Fruit fly (Drosophila melanogaster): ENCODE data around the gene Acbp1.
A peak's percentile ranks its signal among the peaks of the same experiment; 100 is the strongest.

Acbp1 gene

dm6 chr2L:8156682-8157081 lies 5.6 kb downstream of the Acbp1 start (continued):
- TF ChIP-seq Atf3 (GFP tag; optimal IDR thresholded peaks at IDR 0.05) (peak; percentile 8), emc (GFP tag; optimal IDR thresholded peaks at IDR 0.05) (peak; percentile 6), CG17829 (tag; optimal IDR thresholded peaks at IDR 0.05) (peak; percentile 61), hkb (optimal IDR thresholded peaks at IDR 0.05) (peak; percentile 7), hkb (GFP tag; IDR thresholded peaks at IDR 0.05) (peak; percentile 47; the same call in 1 of the 2 replicates), CG8765 (GFP tag; IDR thresholded peaks at IDR 0.05) (peak; percentile 49; the same call in 1 of the 2 replicates), CG4707 (GFP tag; optimal IDR thresholded peaks at IDR 0.05) (no peak), Mad (GFP tag; optimal IDR thresholded peaks at IDR 0.05) (peak; percentile 71), sna (GFP tag; IDR thresholded peaks at IDR 0.05; ENCODE audit: partially characterized antibody) (peak; percentile 59; the same call in 1 of the 2 replicates), Max (GFP tag; optimal IDR thresholded peaks at IDR 0.05) (peak; percentile 74), Sox100B (GFP tag; optimal IDR thresholded peaks at IDR 0.05) (peak; percentile 32), fu2 (GFP tag; optimal IDR thresholded peaks at IDR 0.05) (peak; percentile 56), CG11504 (tag; optimal IDR thresholded peaks at IDR 0.05) (peak; percentile 71), CG15011 (GFP tag; optimal IDR thresholded peaks at IDR 0.05) (peak; percentile 16), CG6854 (GFP tag; optimal IDR thresholded peaks at IDR 0.05) (peak; percentile 53), chif (GFP tag; optimal IDR thresholded peaks at IDR 0.05) (peak; percentile 38 to 72), Hr3 (GFP tag; optimal IDR thresholded peaks at IDR 0.05) (peak; percentile 64), Ravus (GFP tag; IDR thresholded peaks at IDR 0.05) (peak; percentile 3; the same call in 1 of the 2 replicates), CG16813 (GFP tag; IDR thresholded peaks at IDR 0.05; ENCODE audit: partially characterized antibody) (0 out of 3 replicates have a peak, but pooled peaks have one; percentile 16), kah (GFP tag; optimal IDR thresholded peaks at IDR 0.05) (peak; percentile 99), slbo (GFP tag; IDR thresholded peaks at IDR 0.05) (peak; percentile 80), CG6654 (GFP tag; optimal IDR thresholded peaks at IDR 0.05) (peak; percentile 26), CG15269 (tag; optimal IDR thresholded peaks at IDR 0.05) (peak; percentile 62), wor (GFP tag; IDR thresholded peaks at IDR 0.05) (peak; percentile 38; the same call in 1 of the 2 replicates), CG6791 (GFP tag; IDR thresholded peaks at IDR 0.05; ENCODE audit: partially characterized antibody) (no peak), grn (GFP tag; optimal IDR thresholded peaks at IDR 0.05) (peak; percentile 16), CG31388 (GFP tag; optimal IDR thresholded peaks at IDR 0.05) (peak; percentile 8), ac (GFP tag; optimal IDR thresholded peaks at IDR 0.05) (no peak), ro (GFP tag; IDR thresholded peaks at IDR 0.05) (no peak), HLH3B (GFP tag; IDR thresholded peaks at IDR 0.05) (0 out of 2 replicates have a peak, but pooled peaks have one; percentile 9), maf-S (GFP tag; optimal IDR thresholded peaks at IDR 0.05) (peak; percentile 48), Dp (GFP tag; optimal IDR thresholded peaks at IDR 0.05) (peak; percentile 33), Bdp1 (GFP tag; optimal IDR thresholded peaks at IDR 0.05) (peak; percentile 68), Dref (GFP tag; IDR thresholded peaks at IDR 0.05) (no peak), pros (GFP tag; optimal IDR thresholded peaks at IDR 0.05) (no peak), pnt (GFP tag; optimal IDR thresholded peaks at IDR 0.05) (peak; percentile 65), sob (GFP tag; IDR thresholded peaks at IDR 0.05) (peak; percentile 62), Dip2 (GFP tag; IDR thresholded peaks at IDR 0.05) (no peak), Abd-B (GFP tag; optimal IDR thresholded peaks at IDR 0.05) (peak; percentile 70), kni (GFP tag; optimal IDR thresholded peaks at IDR 0.05) (peak; percentile 10), Sin3A (optimal IDR thresholded peaks at IDR 0.05) (peak; percentile 62), ato (GFP tag; IDR thresholded peaks at IDR 0.05; ENCODE audit: partially characterized antibody) (no peak), tio (GFP tag; optimal IDR thresholded peaks at IDR 0.05) (peak; percentile 39), bowl (GFP tag; IDR thresholded peaks at IDR 0.05) (no peak), schlank (tag; optimal IDR thresholded peaks at IDR 0.05) (peak; percentile 3), CG33557 (GFP tag; optimal IDR thresholded peaks at IDR 0.05) (peak; percentile 34), aop (GFP tag; IDR thresholded peaks at IDR 0.05) (no peak), CG17802 (tag; optimal IDR thresholded peaks at IDR 0.05) (no peak), CG14965 (GFP tag; optimal IDR thresholded peaks at IDR 0.05; ENCODE audit: borderline replicate concordance) (peak; percentile 4), tna (GFP tag; IDR thresholded peaks at IDR 0.05; ENCODE audit: partially characterized antibody) (no peak), CG3847 (GFP tag; IDR thresholded peaks at IDR 0.05) (peak; percentile 69)

Measured in whole organism, embryonic.